Fruit fly (Drosophila melanogaster) whole organism, embryonic: Measurements from ENCODE around the gene Gnmt.

Source experiments
- Myb ChIP-seq: fragments of 200-800 bp; sonication (Bioruptor generic); optimal IDR thresholded peaks from 2 replicates; lab custom pipeline; 2016; ENCODE audit warnings: missing biosample characterization, missing genetic modification characterization
- ci ChIP-seq: fragments of 200-800 bp; sonication (Bioruptor generic); IDR thresholded peaks from 3 replicates; pipeline ENCODE4 v1.3.6; 2022; ENCODE audit warnings: missing biosample characterization, missing genetic modification characterization

dm6 chr3R:12674041-12674623 is at the start of gene Gnmt:
- TF ChIP-seq Myb: no peak
- TF ChIP-seq ci (GFP tag; lab: Robert Waterston, UW): 0 out of 3 replicates have a peak, but pooled peaks have one; percentile 16
